Worm (Caenorhabditis elegans): ENCODE measurements around the gene rgs-4.

DNA sequence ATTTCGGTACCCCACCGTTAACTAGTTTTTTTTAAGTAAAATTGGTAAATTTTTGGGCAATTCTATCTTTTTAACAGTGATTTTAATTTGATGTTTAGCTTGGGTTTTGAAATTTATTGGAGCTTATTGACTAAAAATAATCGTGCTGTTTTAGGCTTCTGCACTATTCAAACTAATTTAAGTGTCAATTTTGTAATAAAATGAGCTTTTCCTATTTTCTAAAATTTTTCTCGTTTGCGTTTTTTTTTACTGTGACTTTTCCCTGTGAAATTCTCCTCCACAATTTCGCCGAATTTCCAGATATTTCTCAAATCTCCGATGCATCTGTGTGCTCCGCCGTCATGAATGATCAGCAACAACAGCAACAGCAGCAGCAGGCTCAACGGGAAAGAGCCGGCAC, 39.6 kb downstream of the rgs-4 start, which contains the start of gene tbc-17:
- TF ChIP-seq let-526 (GFP tag; IDR thresholded peaks at IDR 0.05) (no peak), nfya-1 (tag; optimal IDR thresholded peaks at IDR 0.05; ENCODE audit: borderline replicate concordance, insufficient read depth) (no peak)

Measured in whole organism, young adult.